Worm (Caenorhabditis elegans): Measurements from ENCODE around the gene fipr-7.
A peak's percentile ranks its signal among the peaks of the same experiment; 100 is the strongest.

Gene fipr-7

ce11 chrV:10237959-10238444 lies 8.4 kb downstream of the fipr-7 start:
- TF ChIP-seq lir-1 (GFP tag; conservative IDR thresholded peaks at IDR 0.05) (no peak), D2030.7 (GFP tag; IDR thresholded peaks at IDR 0.05) (0 out of 2 replicates have a peak, but pooled peaks have one; percentile 36), ccch-3 (GFP tag; optimal IDR thresholded peaks at IDR 0.05) (no peak), attf-6 (GFP tag; IDR thresholded peaks at IDR 0.05) (peak; percentile 73; the same call in 1 of the 2 replicates), F37B4.10 (GFP tag; IDR thresholded peaks at IDR 0.05) (no peak), chd-7 (tag; optimal IDR thresholded peaks at IDR 0.05) (peak; percentile 78), pbrm-1 (GFP tag; IDR thresholded peaks at IDR 0.05) (no peak; the same call in 1 of the 2 replicates), B0261.1 (tag; optimal IDR thresholded peaks at IDR 0.05) (peak; percentile 9), madf-6 (GFP tag; IDR thresholded peaks at IDR 0.05) (peak; percentile 75), Y67H2A.10 (GFP tag; conservative IDR thresholded peaks at IDR 0.05) (no peak), egl-44 (GFP tag; IDR thresholded peaks at IDR 0.05) (no peak), nhr-27 (tag; optimal IDR thresholded peaks at IDR 0.05) (peak; percentile 82), ceh-79 (tag; optimal IDR thresholded peaks at IDR 0.05) (peak; percentile 83), rpc-1 (optimal IDR thresholded peaks at IDR 0.05) (no peak), rpc-1 (tag; optimal IDR thresholded peaks at IDR 0.05) (no peak), attf-5 (GFP tag; optimal IDR thresholded peaks at IDR 0.05) (no peak), lin-54 (GFP tag; optimal IDR thresholded peaks at IDR 0.05) (peak; percentile 33), snpc-1.1 (tag; optimal IDR thresholded peaks at IDR 0.05; ENCODE audit: insufficient read depth) (no peak), ztf-28 (GFP tag; IDR thresholded peaks at IDR 0.05) (no peak), ZK185.1 (tag; optimal IDR thresholded peaks at IDR 0.05; ENCODE audit: poor library complexity, severe bottlenecking) (no peak), madf-10 (tag; optimal IDR thresholded peaks at IDR 0.05) (no peak), Y56A3A.18 (GFP tag; IDR thresholded peaks at IDR 0.05) (peak; percentile 59), F33H1.4 (GFP tag; IDR thresholded peaks at IDR 0.05) (no peak), Y95B8A.8 (GFP tag; IDR thresholded peaks at IDR 0.05) (peak; percentile 85; the same call in 1 of the 2 replicates), madf-8 (GFP tag; conservative IDR thresholded peaks at IDR 0.05) (no peak), rcor-1 (GFP tag; IDR thresholded peaks at IDR 0.05) (peak; percentile 27; the same call in 1 of the 2 replicates), zim-3 (tag; optimal IDR thresholded peaks at IDR 0.05) (peak; percentile 4), F23B12.7 (tag; optimal IDR thresholded peaks at IDR 0.05; ENCODE audit: insufficient read depth) (no peak), hmg-1.2 (GFP tag; IDR thresholded peaks at IDR 0.05) (peak; percentile 29; the same call in 1 of the 2 replicates), ceh-58 (GFP tag; IDR thresholded peaks at IDR 0.05) (no peak), rec-8 (tag; optimal IDR thresholded peaks at IDR 0.05) (peak in 1 of 2 experiments; percentile 0), hlh-12 (tag; optimal IDR thresholded peaks at IDR 0.05) (no peak), egrh-3 (GFP tag; IDR thresholded peaks at IDR 0.05) (no peak), T07F8.4 (tag; optimal IDR thresholded peaks at IDR 0.05) (no peak), hlh-26 (GFP tag; conservative IDR thresholded peaks at IDR 0.05) (no peak), dpl-1 (GFP tag; optimal IDR thresholded peaks at IDR 0.05) (no peak), nhr-120 (GFP tag; IDR thresholded peaks at IDR 0.05) (no peak), bed-1 (GFP tag; IDR thresholded peaks at IDR 0.05) (0 out of 2 replicates have a peak, but pooled peaks have one; percentile 51), unc-62 (GFP tag; optimal IDR thresholded peaks at IDR 0.05) (no peak), athp-1 (tag; optimal IDR thresholded peaks at IDR 0.05) (peak; percentile 95), lsy-27 (tag; optimal IDR thresholded peaks at IDR 0.05; ENCODE audit: borderline replicate concordance, insufficient read depth) (no peak), ztf-22 (GFP tag; optimal IDR thresholded peaks at IDR 0.05) (no peak), aptf-2 (GFP tag; conservative IDR thresholded peaks at IDR 0.05) (no peak), tbp1 (GFP tag; optimal IDR thresholded peaks at IDR 0.05) (peak; percentile 45), hsf-1 (GFP tag; IDR thresholded peaks at IDR 0.05) (0 out of 2 replicates have a peak, but pooled peaks have one; percentile 63), mxl-1 (tag; optimal IDR thresholded peaks at IDR 0.05) (no peak), gei-17 (GFP tag; optimal IDR thresholded peaks at IDR 0.05) (no peak), ztf-6 (GFP tag; IDR thresholded peaks at IDR 0.05) (no peak)

Measured in whole organism, young adult.